Worm (Caenorhabditis elegans) whole organism, L1 larva: ENCODE data around the gene kle-2.
A peak's percentile ranks its signal among the peaks of the same experiment; 100 is the strongest.

Experiments used
- C16A3.4 ChIP-seq: fragments of 150-350 bp; optimal IDR thresholded peaks from 2 replicates; lab custom pipeline; 2014; ENCODE audit warnings: missing biosample characterization, missing genetic modification characterization
- F16B12.6 ChIP-seq: fragments of 150-350 bp; optimal IDR thresholded peaks from 2 replicates; lab custom pipeline; 2014; ENCODE audit warnings: missing biosample characterization, missing genetic modification characterization
- Y116A8C.19 ChIP-seq: sonication (generic microtip); optimal IDR thresholded peaks from 2 replicates; lab custom pipeline; 2016; ENCODE audit warnings: missing compliant biosample characterization, missing genetic modification characterization, borderline replicate concordance
- alr-1 ChIP-seq: fragments of 200-800 bp; sonication (Bioruptor generic); optimal IDR thresholded peaks from 2 replicates; lab custom pipeline; 2018; ENCODE audit warnings: borderline replicate concordance, mild to moderate bottlenecking, missing genetic modification characterization, missing compliant biosample characterization
- aly-2 ChIP-seq: fragments of 150-350 bp; optimal IDR thresholded peaks from 2 replicates; lab custom pipeline; 2014; ENCODE audit warnings: missing biosample characterization, missing genetic modification characterization
- ama-1 ChIP-seq: fragments of 150-350 bp; optimal IDR thresholded peaks from 2 replicates; lab custom pipeline; 2014
- blmp-1 ChIP-seq: fragments of 150-350 bp; optimal IDR thresholded peaks from 2 replicates; lab custom pipeline; 2014; ENCODE audit warnings: missing biosample characterization, missing genetic modification characterization
- ceh-8 ChIP-seq: fragments of 200-800 bp; sonication (Bioruptor generic); optimal IDR thresholded peaks from 2 replicates; lab custom pipeline; 2018; ENCODE audit warnings: mild to moderate bottlenecking, missing genetic modification characterization, moderate library complexity, missing compliant biosample characterization
- ceh-88 ChIP-seq: fragments of 200-800 bp; sonication (Bioruptor generic); IDR thresholded peaks from 2 replicates; pipeline ENCODE4 v1.3.6; 2022; ENCODE audit warnings: missing genetic modification characterization, missing compliant biosample characterization
- ceh-90 ChIP-seq: sonication (generic microtip); optimal IDR thresholded peaks from 2 replicates; lab custom pipeline; 2016; ENCODE audit warnings: missing genetic modification characterization, missing compliant biosample characterization
- ces-1 ChIP-seq: fragments of 150-350 bp; optimal IDR thresholded peaks from 2 replicates; lab custom pipeline; 2014; ENCODE audit warnings: missing biosample characterization, missing genetic modification reagents, missing genetic modification characterization
- dpl-1 ChIP-seq, 3 experiments: fragments of 150-350 bp in 2 of 3; sonication (generic microtip) in 1 of 3; optimal IDR thresholded peaks; 2 replicates each; lab custom pipeline; 2014 to 2017; ENCODE audit warnings: missing biosample characterization in 3 of 3, missing genetic modification characterization in 3 of 3, missing genetic modification reagents in 3 of 3
- egl-27 ChIP-seq, 2 experiments: fragments of 150-350 bp in 1 of 2; sonication (generic microtip); optimal IDR thresholded peaks; 3 replicates each; lab custom pipeline; 2017 to 2018; ENCODE audit warnings: missing biosample characterization in 2 of 2, missing genetic modification characterization in 2 of 2, missing genetic modification reagents in 2 of 2
- elt-2 ChIP-seq: sonication (generic microtip); optimal IDR thresholded peaks from 2 replicates; lab custom pipeline; 2016; ENCODE audit warnings: missing genetic modification characterization, mild to moderate bottlenecking, inconsistent platforms, missing compliant biosample characterization, missing genetic modification reagents
- fos-1 ChIP-seq: fragments of 150-350 bp; optimal IDR thresholded peaks from 2 replicates; lab custom pipeline; 2014; ENCODE audit warnings: missing biosample characterization, missing genetic modification characterization
- grh-1 ChIP-seq: fragments of 200-800 bp; sonication (Bioruptor generic); IDR thresholded peaks from 2 replicates; pipeline ENCODE4 v1.3.6; 2022; ENCODE audit warnings: missing genetic modification reagents, missing genetic modification characterization, missing compliant biosample characterization
- hlh-17 ChIP-seq: fragments of 200-800 bp; sonication (Bioruptor generic); optimal IDR thresholded peaks from 2 replicates; lab custom pipeline; 2018; ENCODE audit warnings: missing genetic modification characterization, mild to moderate bottlenecking, missing compliant biosample characterization, moderate library complexity, borderline replicate concordance
- hlh-4 ChIP-seq: sonication (generic microtip); optimal IDR thresholded peaks from 2 replicates; lab custom pipeline; 2016; ENCODE audit warnings: mild to moderate bottlenecking, missing genetic modification characterization, missing compliant biosample characterization
- hpl-2 ChIP-seq: fragments of 150-350 bp; optimal IDR thresholded peaks from 2 replicates; lab custom pipeline; 2014; ENCODE audit warnings: missing biosample characterization, missing genetic modification reagents, missing genetic modification characterization
- jun-1 ChIP-seq: fragments of 150-350 bp; optimal IDR thresholded peaks from 2 replicates; lab custom pipeline; 2014; ENCODE audit warnings: missing biosample characterization, missing genetic modification reagents, missing genetic modification characterization
- lin-13 ChIP-seq: fragments of 150-350 bp; optimal IDR thresholded peaks from 2 replicates; lab custom pipeline; 2014; ENCODE audit warnings: missing biosample characterization, missing genetic modification reagents, missing genetic modification characterization
- lin-15B ChIP-seq: fragments of 150-350 bp; sonication (generic microtip); optimal IDR thresholded peaks from 3 replicates; lab custom pipeline; 2014; ENCODE audit warnings: missing biosample characterization, missing genetic modification characterization
- lin-35 ChIP-seq, 2 experiments: fragments of 150-350 bp; optimal IDR thresholded peaks; 2 replicates each; lab custom pipeline; 2014; ENCODE audit warnings: missing biosample characterization in 2 of 2, missing genetic modification characterization in 2 of 2, missing genetic modification reagents in 2 of 2
- lir-3 ChIP-seq: sonication (generic microtip); optimal IDR thresholded peaks from 2 replicates; lab custom pipeline; 2016; ENCODE audit warnings: mild to moderate bottlenecking, missing genetic modification characterization, moderate library complexity, missing compliant biosample characterization; ENCODE audit not compliant: poor library complexity
- lsy-2 ChIP-seq, 2 experiments: fragments of 150-350 bp; optimal IDR thresholded peaks; 2 replicates each; lab custom pipeline; 2014; ENCODE audit warnings: missing biosample characterization in 2 of 2, missing genetic modification characterization in 2 of 2
- mdl-1 ChIP-seq, 2 experiments: fragments of 150-350 bp; optimal IDR thresholded peaks; 2 replicates each; lab custom pipeline; 2014 to 2017; ENCODE audit warnings: missing biosample characterization in 2 of 2, missing genetic modification characterization in 2 of 2, inconsistent platforms in 1 of 2
- nhr-11 ChIP-seq: fragments of 150-350 bp; optimal IDR thresholded peaks from 2 replicates; lab custom pipeline; 2014; ENCODE audit warnings: missing biosample characterization, missing genetic modification characterization
- nhr-12 ChIP-seq: sonication (generic microtip); optimal IDR thresholded peaks from 2 replicates; lab custom pipeline; 2017; ENCODE audit warnings: missing biosample characterization, missing genetic modification characterization
- nhr-20 ChIP-seq: sonication (generic microtip); optimal IDR thresholded peaks from 2 replicates; lab custom pipeline; 2016; ENCODE audit warnings: mild to moderate bottlenecking, missing genetic modification characterization, missing compliant biosample characterization
- nhr-28 ChIP-seq: fragments of 150-350 bp; optimal IDR thresholded peaks from 2 replicates; lab custom pipeline; 2014; ENCODE audit warnings: missing biosample characterization, missing genetic modification characterization
- nhr-71 ChIP-seq: sonication (generic microtip); optimal IDR thresholded peaks from 2 replicates; lab custom pipeline; 2016; ENCODE audit warnings: mild to moderate bottlenecking, missing genetic modification characterization, moderate library complexity, missing compliant biosample characterization
- nhr-85 ChIP-seq: sonication (generic microtip); peaks from one replicate; lab custom pipeline; 2016; ENCODE audit warnings: missing genetic modification characterization, inconsistent platforms, missing compliant biosample characterization
- nhr-90 ChIP-seq: sonication (generic microtip); optimal IDR thresholded peaks from 2 replicates; lab custom pipeline; 2016; ENCODE audit warnings: mild to moderate bottlenecking, missing genetic modification characterization, missing compliant biosample characterization; ENCODE audit not compliant: poor library complexity
- pax-3 ChIP-seq: fragments of 200-800 bp; sonication (Bioruptor generic); optimal IDR thresholded peaks from 2 replicates; lab custom pipeline; 2018; ENCODE audit warnings: mild to moderate bottlenecking, missing genetic modification characterization, moderate library complexity, missing compliant biosample characterization
- rnt-1 ChIP-seq: sonication (generic microtip); optimal IDR thresholded peaks from 2 replicates; lab custom pipeline; 2016; ENCODE audit warnings: mild to moderate bottlenecking, missing genetic modification characterization, moderate library complexity, missing compliant biosample characterization
- snu-23 ChIP-seq: sonication (generic microtip); optimal IDR thresholded peaks from 2 replicates; lab custom pipeline; 2016; ENCODE audit warnings: missing genetic modification characterization, missing compliant biosample characterization
- sox-4 ChIP-seq: sonication (generic microtip); optimal IDR thresholded peaks from 2 replicates; lab custom pipeline; 2016; ENCODE audit warnings: missing genetic modification characterization, missing compliant biosample characterization
- tlp-1 ChIP-seq: fragments of 150-350 bp; optimal IDR thresholded peaks from 2 replicates; lab custom pipeline; 2014; ENCODE audit warnings: missing biosample characterization, missing genetic modification characterization
- unc-30 ChIP-seq: sonication (generic microtip); optimal IDR thresholded peaks from 2 replicates; lab custom pipeline; 2017; ENCODE audit warnings: missing biosample characterization, missing genetic modification characterization
- unc-62 ChIP-seq: fragments of 150-350 bp; optimal IDR thresholded peaks from 2 replicates; lab custom pipeline; 2014; ENCODE audit warnings: missing biosample characterization, missing genetic modification reagents, missing genetic modification characterization
- zag-1 ChIP-seq: fragments of 150-350 bp; optimal IDR thresholded peaks from 2 replicates; lab custom pipeline; 2014; ENCODE audit warnings: missing biosample characterization, missing genetic modification characterization
- ztf-11 ChIP-seq, 2 experiments: sonication (generic microtip); optimal IDR thresholded peaks; 2 replicates each; lab custom pipeline; 2016 to 2017; ENCODE audit warnings: missing genetic modification characterization in 2 of 2, missing biosample characterization in 1 of 2, missing compliant biosample characterization in 1 of 2

kle-2 gene

DNA sequence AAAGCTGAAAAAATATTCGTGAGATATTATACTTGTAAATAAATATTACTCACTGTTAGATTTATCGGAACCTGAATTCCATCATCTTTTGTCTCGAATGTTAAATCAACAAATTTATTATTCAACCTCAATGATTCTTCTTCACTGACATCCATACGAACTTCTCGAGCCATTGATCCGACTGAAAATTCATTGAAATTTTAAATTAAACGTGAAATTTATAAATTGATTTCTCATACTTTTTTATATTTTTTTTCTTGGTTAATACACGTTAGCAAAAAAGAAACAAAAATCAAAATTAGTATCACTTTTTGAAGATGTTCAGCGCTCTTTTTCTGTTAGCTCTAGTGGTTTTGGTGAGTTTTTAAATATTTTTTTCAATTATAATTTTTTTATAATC is 21.7 kb upstream of the kle-2 start, which contains the start of gene C29E4.14:
C29E4.14 (plus strand) TSS at position 301 of the 400 bp plus-strand sequence.
- TF ChIP-seq ceh-90 (no peak), nhr-12 (tag; lab: Kevin White, UChicago) (no peak), pax-3 (tag; lab: Kevin White, UChicago) (no peak)
- TF ChIP-seq, all 84 proteins: peak for 0

DNA sequence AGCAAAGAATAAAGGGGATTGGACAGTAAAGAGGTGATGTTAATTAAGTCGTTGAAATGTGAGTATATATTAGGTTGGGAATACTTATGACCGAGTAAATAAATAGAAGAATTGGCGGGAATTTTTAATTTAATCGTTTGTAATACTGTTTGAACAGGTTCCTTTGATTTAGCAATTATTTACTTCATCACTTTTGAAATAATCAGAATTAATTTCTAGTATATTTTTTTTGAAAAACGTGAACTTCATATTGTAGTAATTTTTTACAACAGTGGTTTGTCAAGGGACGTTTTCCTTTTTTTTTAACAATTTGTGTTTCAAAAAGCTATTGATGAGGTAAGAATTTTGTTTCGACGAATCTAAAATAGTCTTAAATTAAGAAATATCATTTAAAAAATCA is 19.3 kb upstream of the kle-2 start, which contains the start of gene C29E4.17:
C29E4.17 (plus strand) TSS at position 301 of the 400 bp plus-strand sequence.
- TF ChIP-seq ama-1 (lab: Kevin White, UChicago) (no peak), Y116A8C.19 (no peak), unc-30 (tag; lab: Kevin White, UChicago) (no peak), nhr-71 (tag; lab: Kevin White, UChicago) (no peak), aly-2 (tag; lab: Kevin White, UChicago) (no peak), nhr-85 (tag; lab: Kevin White, UChicago) (no peak), lin-15B (tag; lab: Kevin White, UChicago) (no peak), fos-1 (tag; lab: Kevin White, UChicago) (no peak), elt-2 (tag; lab: Kevin White, UChicago) (no peak), nhr-90 (tag; lab: Kevin White, UChicago) (no peak), ces-1 (GFP tag; lab: Kevin White, UChicago) (no peak), lin-13 (GFP tag; lab: Kevin White, UChicago) (no peak), snu-23 (GFP tag; lab: Kevin White, UChicago) (no peak)

DNA sequence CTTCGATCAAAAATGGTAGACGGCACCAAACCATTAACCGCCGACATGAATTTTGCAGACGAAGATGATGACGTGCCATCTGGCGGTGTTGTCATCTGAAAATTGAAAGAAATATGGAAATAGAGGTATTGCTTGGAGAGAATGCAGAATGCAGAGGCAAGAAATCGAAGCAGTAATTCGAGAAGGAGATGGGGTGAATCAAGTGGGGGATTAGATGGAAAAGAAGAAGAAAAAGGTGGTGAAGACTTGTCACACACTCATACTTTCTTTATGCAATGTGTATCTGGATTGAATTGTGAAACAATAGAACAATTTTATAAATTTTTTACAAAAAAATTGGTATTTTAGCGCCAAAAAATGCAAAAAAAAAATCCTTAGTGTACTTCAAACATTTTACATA is 16.7 kb upstream of the kle-2 start, which contains the start of gene tag-250:
tag-250 (minus strand) TSS at position 101 of the 400 bp plus-strand sequence.
- no peak for TF ChIP-seq lsy-2 (tag; optimal IDR thresholded peaks at IDR 0.05; lab: Kevin White, UChicago)
- TF ChIP-seq zag-1 (tag; lab: Kevin White, UChicago), result no peak
- no peak for TF ChIP-seq pax-3 (tag; lab: Kevin White, UChicago)
- no peak for TF ChIP-seq sox-4 (tag; lab: Kevin White, UChicago)
- TF ChIP-seq fos-1 (tag; lab: Kevin White, UChicago), result no peak
- TF ChIP-seq hlh-17 (GFP tag; lab: Kevin White, UChicago), result no peak
- TF ChIP-seq lin-13 (GFP tag; lab: Kevin White, UChicago), result no peak
- no peak for TF ChIP-seq ceh-88 (GFP tag; lab: Robert Waterston, UW)
- TF ChIP-seq nhr-90 (tag; lab: Kevin White, UChicago), result no peak
- no peak for TF ChIP-seq jun-1
- TF ChIP-seq ztf-11 (tag; optimal IDR thresholded peaks at IDR 0.05; lab: Kevin White, UChicago), result no peak
- no peak for TF ChIP-seq blmp-1
- TF ChIP-seq dpl-1 (GFP tag; optimal IDR thresholded peaks at IDR 0.05; lab: Kevin White, UChicago), result no peak
- no peak for TF ChIP-seq nhr-28
- TF ChIP-seq hlh-4 (tag; lab: Kevin White, UChicago), result no peak
- TF ChIP-seq tlp-1 (tag; lab: Kevin White, UChicago), result no peak
- no peak for TF ChIP-seq nhr-11 (tag; lab: Kevin White, UChicago)
- no peak for TF ChIP-seq unc-62 (GFP tag; lab: Kevin White, UChicago)
- TF ChIP-seq rnt-1 (tag; lab: Kevin White, UChicago), result no peak
- no peak for TF ChIP-seq F16B12.6 (tag; lab: Kevin White, UChicago)
- TF ChIP-seq, all 84 proteins: peak for 0

DNA sequence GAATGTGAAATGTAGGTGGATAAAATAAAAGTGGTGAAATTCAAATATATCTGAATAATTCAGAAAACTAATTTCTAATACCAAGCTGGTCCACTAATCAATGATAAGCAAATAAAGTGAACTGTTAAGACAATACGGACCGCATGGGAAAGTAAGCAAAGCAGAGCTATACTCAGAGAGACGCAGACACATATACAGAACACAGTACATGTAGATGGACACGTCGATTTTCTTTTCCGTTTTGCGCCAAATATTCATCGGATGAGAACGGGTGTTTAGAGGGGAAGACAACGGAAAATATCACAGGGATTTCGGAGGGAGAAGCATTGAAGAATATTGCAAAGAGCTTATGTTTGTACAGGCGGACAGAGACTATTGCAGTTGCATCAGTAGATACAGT is 15.5 kb upstream of the kle-2 start:
- TF ChIP-seq alr-1 (tag; lab: Kevin White, UChicago) (no peak), blmp-1 (peak; percentile 27)

ce11 chrIII:7928549-7929129 is 12.9 kb upstream of the kle-2 start, which contains the start of the genes C29E4.13 and npp-15:
C29E4.13 (minus strand) TSS chrIII:7928717.
npp-15 (plus strand) TSS chrIII:7929043.
- TF ChIP-seq nhr-20 (tag; lab: Kevin White, UChicago) (peak; percentile 51), mdl-1 (tag; optimal IDR thresholded peaks at IDR 0.05; lab: Kevin White, UChicago) (peak in 1 of 2 experiments; percentile 17), fos-1 (tag; lab: Kevin White, UChicago) (no peak), alr-1 (tag; lab: Kevin White, UChicago) (no peak), lin-35 (GFP tag; optimal IDR thresholded peaks at IDR 0.05; lab: Kevin White, UChicago) (peak; percentile 74 to 87), egl-27 (tag; optimal IDR thresholded peaks at IDR 0.05; lab: Kevin White, UChicago) (no peak), hpl-2 (no peak), lsy-2 (tag; optimal IDR thresholded peaks at IDR 0.05; lab: Kevin White, UChicago) (peak; percentile 64 to 74), ceh-8 (GFP tag; lab: Kevin White, UChicago) (no peak), aly-2 (tag; lab: Kevin White, UChicago) (no peak), blmp-1 (peak; percentile 33), grh-1 (GFP tag; lab: Robert Waterston, UW) (no peak), ztf-11 (tag; optimal IDR thresholded peaks at IDR 0.05; lab: Kevin White, UChicago) (no peak), lin-15B (tag; lab: Kevin White, UChicago) (peak; percentile 18), sox-4 (tag; lab: Kevin White, UChicago) (no peak), C16A3.4 (tag; lab: Kevin White, UChicago) (peak; percentile 55), lir-3 (no peak), nhr-71 (tag; lab: Kevin White, UChicago) (peak; percentile 53)
